In the genomic region with DNA sequence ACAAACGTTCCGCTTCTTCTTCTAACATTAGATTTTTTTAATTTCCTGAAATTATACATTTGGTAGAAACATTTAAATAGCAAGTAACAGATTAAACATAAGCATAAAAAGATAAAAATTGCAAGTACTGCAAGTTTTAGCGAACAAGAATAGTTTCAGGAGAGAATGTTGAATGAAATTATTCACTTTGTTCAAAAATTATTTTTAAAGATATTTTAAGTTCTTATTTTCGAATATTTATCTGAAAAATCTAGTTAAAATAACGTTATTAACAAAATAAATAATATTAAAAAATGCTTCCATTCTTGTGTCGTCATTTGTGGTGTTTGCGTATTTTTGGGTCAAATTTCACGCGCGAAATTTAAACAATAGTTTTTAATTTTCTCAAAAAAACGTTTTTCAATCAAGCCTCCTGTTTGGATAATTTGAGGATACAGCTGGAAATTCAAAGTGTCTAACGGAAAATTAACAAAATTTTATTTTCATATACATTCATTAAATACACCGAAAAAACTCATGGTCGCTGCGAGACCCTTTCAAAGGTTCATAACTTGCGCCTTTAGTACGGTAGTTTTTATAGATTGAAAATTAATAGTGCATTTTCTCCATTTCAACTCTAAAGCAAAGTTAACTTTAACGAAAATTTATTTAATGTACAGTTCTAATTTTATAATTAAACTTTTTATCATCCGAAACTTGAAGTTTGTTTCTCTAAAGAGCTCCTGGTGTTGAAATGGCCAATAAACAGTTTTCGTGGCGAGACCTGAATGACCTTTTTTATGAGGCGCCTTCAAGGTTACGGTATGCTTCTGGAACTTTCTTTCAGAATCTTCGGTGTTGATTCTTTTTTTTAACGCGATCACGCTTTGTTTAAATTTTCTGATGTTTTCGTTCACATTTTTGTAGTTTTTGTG, we compare ENCODE assay signal across 1 worm cellular context.
TF ChIP-seq lines count a peak whose summit lies in the region.

A gene (minus strand): TSS at position 51 of the 914 bp plus-strand sequence.

TF ChIP-seq in whole organism, L1 larva, 84 proteins besides CTCF, POLR2A, EP300 and RAD21 (continued from another document):
- TF ChIP-seq elt-3 (tag; optimal IDR thresholded peaks at IDR 0.05; lab: Kevin White, UChicago): no peak
- TF ChIP-seq ets-5 (GFP tag; IDR thresholded peaks at IDR 0.05; lab: Robert Waterston, UW): no peak
- no peak for TF ChIP-seq zip-4 (GFP tag; optimal IDR thresholded peaks at IDR 0.05; lab: Kevin White, UChicago)
- TF ChIP-seq isw-1 (GFP tag; IDR thresholded peaks at IDR 0.05; lab: Robert Waterston, UW): peak; percentile 26
- TF ChIP-seq nhr-237 (tag; optimal IDR thresholded peaks at IDR 0.05; lab: Kevin White, UChicago): no peak
- TF ChIP-seq C34B4.2 (tag; optimal IDR thresholded peaks at IDR 0.05; lab: Kevin White, UChicago): no peak
- peak; percentile 64 for TF ChIP-seq nhr-71 (tag; optimal IDR thresholded peaks at IDR 0.05; lab: Kevin White, UChicago)
- peak; percentile 55 for TF ChIP-seq snu-23 (GFP tag; optimal IDR thresholded peaks at IDR 0.05; lab: Kevin White, UChicago)
- no peak for TF ChIP-seq Y116A8C.19 (tag; optimal IDR thresholded peaks at IDR 0.05; lab: Kevin White, UChicago; ENCODE audit: borderline replicate concordance)
- no peak for TF ChIP-seq pqm-1 (tag; optimal IDR thresholded peaks at IDR 0.05; lab: Kevin White, UChicago)
- peak in 2 of 3 experiments; percentile 12 to 41 for TF ChIP-seq ceh-82 (tag; optimal IDR thresholded peaks at IDR 0.05; lab: Kevin White, UChicago)
- peak; percentile 52 for TF ChIP-seq swsn-7 (tag; optimal IDR thresholded peaks at IDR 0.05; lab: Kevin White, UChicago)
- TF ChIP-seq fkh-4 (tag; optimal IDR thresholded peaks at IDR 0.05; lab: Kevin White, UChicago; ENCODE audit: borderline replicate concordance): no peak
- TF ChIP-seq C16A3.4 (tag; optimal IDR thresholded peaks at IDR 0.05; lab: Kevin White, UChicago): peak; percentile 38
- no peak for TF ChIP-seq mef-2 (tag; optimal IDR thresholded peaks at IDR 0.05; lab: Kevin White, UChicago)
- peak; percentile 36 for TF ChIP-seq nhr-20 (tag; optimal IDR thresholded peaks at IDR 0.05; lab: Kevin White, UChicago)
- no peak for TF ChIP-seq sptf-1 (tag; optimal IDR thresholded peaks at IDR 0.05; lab: Kevin White, UChicago)
- TF ChIP-seq sox-4 (tag; optimal IDR thresholded peaks at IDR 0.05; lab: Kevin White, UChicago): no peak
- TF ChIP-seq lin-13 (GFP tag; optimal IDR thresholded peaks at IDR 0.05; lab: Kevin White, UChicago): no peak
- no peak for TF ChIP-seq unc-30 (tag; optimal IDR thresholded peaks at IDR 0.05; lab: Kevin White, UChicago)
- TF ChIP-seq efl-1 (optimal IDR thresholded peaks at IDR 0.05; lab: Kevin White, UChicago): peak; percentile 85 to 93
- TF ChIP-seq efl-1 (GFP tag; optimal IDR thresholded peaks at IDR 0.05 in 1 of 2; lab: Kevin White, UChicago): peak; percentile 95 to 99
- TF ChIP-seq dpl-1 (GFP tag; optimal IDR thresholded peaks at IDR 0.05; lab: Kevin White, UChicago): peak; percentile 92 to 95 (median 93)
- TF ChIP-seq tlp-1 (tag; optimal IDR thresholded peaks at IDR 0.05; lab: Kevin White, UChicago): no peak
- peak; percentile 18 for TF ChIP-seq rnt-1 (tag; optimal IDR thresholded peaks at IDR 0.05; lab: Kevin White, UChicago)
- TF ChIP-seq irx-1 (tag; optimal IDR thresholded peaks at IDR 0.05; lab: Kevin White, UChicago): peak; percentile 40
